Worm (Caenorhabditis elegans): Measurements from ENCODE around the gene H17B01.2.

H17B01.2 gene

DNA sequence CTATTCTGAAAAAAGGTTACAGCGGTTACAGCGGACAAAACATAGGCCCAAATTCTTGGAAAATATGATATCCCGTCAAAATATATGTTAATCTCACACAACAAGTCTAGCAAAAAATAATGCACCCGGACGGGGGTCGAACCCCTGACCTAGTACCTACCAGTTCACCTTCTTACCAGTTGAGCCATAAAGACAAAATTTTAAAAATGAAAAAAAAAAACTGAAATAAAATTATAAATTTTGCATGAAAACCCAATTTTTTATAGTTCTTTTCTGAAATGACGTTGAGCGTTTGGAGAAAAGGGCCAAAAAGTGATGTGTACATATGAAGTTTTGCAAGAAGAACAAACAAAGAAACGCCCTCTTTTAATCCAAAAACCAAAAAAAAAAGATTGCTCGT lies 12.1 kb downstream of the H17B01.2 start:
- TF ChIP-seq R02D3.7 (tag; optimal IDR thresholded peaks at IDR 0.05), result no peak
- TF ChIP-seq nhr-28 (tag; optimal IDR thresholded peaks at IDR 0.05), result no peak
- TF ChIP-seq fkh-2 (tag; optimal IDR thresholded peaks at IDR 0.05), result no peak
- no peak for TF ChIP-seq zag-1 (tag; optimal IDR thresholded peaks at IDR 0.05)
- no peak for TF ChIP-seq elt-2 (tag; optimal IDR thresholded peaks at IDR 0.05)
- TF ChIP-seq daf-12 (tag; optimal IDR thresholded peaks at IDR 0.05), result no peak
- no peak for TF ChIP-seq eor-1 (tag; optimal IDR thresholded peaks at IDR 0.05)
- no peak for TF ChIP-seq mdl-1 (tag; optimal IDR thresholded peaks at IDR 0.05)
- no peak for TF ChIP-seq ztf-4 (tag; optimal IDR thresholded peaks at IDR 0.05)
- no peak for TF ChIP-seq nhr-23 (tag; optimal IDR thresholded peaks at IDR 0.05)

DNA sequence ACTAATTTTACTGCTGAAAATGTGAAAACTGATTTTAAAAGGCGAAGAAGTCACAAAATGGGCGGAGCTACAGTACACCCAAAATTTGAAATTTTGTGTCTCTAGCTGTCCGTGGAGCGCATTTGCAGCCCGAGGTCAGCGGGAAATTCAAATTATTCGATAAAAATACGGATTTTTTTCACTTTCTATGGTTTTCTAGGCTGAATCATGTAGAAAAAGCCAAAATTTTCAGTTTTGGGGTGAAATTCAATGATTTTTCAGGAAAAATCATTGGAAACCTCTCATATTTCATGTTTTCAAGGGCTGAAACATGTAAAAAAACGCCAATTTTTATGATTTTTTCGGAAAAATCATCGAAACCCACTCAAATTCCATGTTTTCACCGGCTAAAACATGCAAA lies 20.4 kb downstream of the H17B01.2 start:
- TF ChIP-seq mml-1 (tag; optimal IDR thresholded peaks at IDR 0.05), result no peak
- no peak for TF ChIP-seq ZK546.5 (tag; optimal IDR thresholded peaks at IDR 0.05)
- no peak for TF ChIP-seq aly-2 (tag; optimal IDR thresholded peaks at IDR 0.05)
- no peak for TF ChIP-seq nhr-28 (tag; optimal IDR thresholded peaks at IDR 0.05)
- no peak for TF ChIP-seq nhr-77 (tag; optimal IDR thresholded peaks at IDR 0.05)
- no peak for TF ChIP-seq egl-27 (tag; optimal IDR thresholded peaks at IDR 0.05)
- no peak for TF ChIP-seq lin-15B (tag; optimal IDR thresholded peaks at IDR 0.05)
- no peak for TF ChIP-seq eor-1 (tag; optimal IDR thresholded peaks at IDR 0.05)
- no peak for TF ChIP-seq daf-12 (tag; optimal IDR thresholded peaks at IDR 0.05)
- TF ChIP-seq ceh-82 (tag; optimal IDR thresholded peaks at IDR 0.05), result no peak
- TF ChIP-seq zag-1 (tag; optimal IDR thresholded peaks at IDR 0.05), result no peak
- no peak for TF ChIP-seq fkh-10 (GFP tag; optimal IDR thresholded peaks at IDR 0.05)
- TF ChIP-seq nhr-12 (tag; optimal IDR thresholded peaks at IDR 0.05), result no peak
- TF ChIP-seq skn-1 (tag; optimal IDR thresholded peaks at IDR 0.05), result no peak
- no peak for TF ChIP-seq mdl-1 (tag; optimal IDR thresholded peaks at IDR 0.05)

- TF ChIP-seq pha-4 (tag; optimal IDR thresholded peaks at IDR 0.05), result peak; percentile 11
- no peak for TF ChIP-seq nhr-12 (tag; optimal IDR thresholded peaks at IDR 0.05)
Measured at ce11 chrII:1500286-1500840, 30.0 kb downstream of the H17B01.2 start, which contains the start of gene emc-1. TSS of gene emc-1 (minus strand) at chrII:1500330.

ce11 chrII:1500959-1501358 lies 30.6 kb downstream of the H17B01.2 start:
- no peak for TF ChIP-seq ztf-11 (tag; optimal IDR thresholded peaks at IDR 0.05)

DNA sequence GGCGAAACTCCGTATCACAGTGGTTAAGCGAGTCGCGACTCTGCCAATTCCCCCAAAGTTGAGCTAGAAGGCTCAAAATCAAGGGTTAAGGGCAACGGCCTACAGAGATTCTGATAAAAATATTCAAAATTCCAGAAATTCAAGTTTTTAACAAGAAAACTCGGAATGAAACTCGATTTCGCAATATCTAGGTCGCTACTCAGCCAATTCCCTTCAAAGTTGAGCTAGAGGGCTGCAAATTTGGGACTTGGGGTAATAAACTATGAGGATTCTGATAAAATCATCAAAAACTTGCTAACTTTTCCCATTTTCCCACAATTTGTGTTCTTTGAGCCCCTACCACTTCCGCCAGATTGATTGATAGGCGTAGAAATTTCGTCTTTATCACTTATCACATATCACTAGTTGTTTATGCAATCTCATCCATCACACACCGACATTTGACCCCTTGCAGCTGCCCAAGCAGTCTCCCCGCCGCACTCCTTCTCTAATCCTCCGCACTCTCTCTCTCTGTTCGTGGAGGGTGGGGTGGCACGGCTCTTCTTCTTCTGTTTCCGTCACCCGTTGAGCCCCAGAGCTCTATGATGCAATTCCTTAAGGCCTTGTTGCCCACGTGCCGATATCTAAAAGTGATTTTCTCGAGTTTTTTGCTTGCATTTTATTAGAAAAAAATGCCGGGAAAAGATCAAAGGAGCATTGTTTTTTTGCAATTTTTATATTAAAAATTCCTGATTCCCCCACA lies 31.4 kb downstream of the H17B01.2 start:
- TF ChIP-seq aly-2 (tag; optimal IDR thresholded peaks at IDR 0.05) (no peak), snpc-4 (tag; optimal IDR thresholded peaks at IDR 0.05) (no peak), ceh-9 (tag; optimal IDR thresholded peaks at IDR 0.05) (no peak), ama-1 (optimal IDR thresholded peaks at IDR 0.05) (no peak), egl-27 (tag; optimal IDR thresholded peaks at IDR 0.05) (no peak), nhr-43 (tag; optimal IDR thresholded peaks at IDR 0.05; ENCODE audit: poor library complexity, severe bottlenecking) (no peak), fkh-10 (GFP tag; optimal IDR thresholded peaks at IDR 0.05) (no peak), hmg-11 (tag; optimal IDR thresholded peaks at IDR 0.05) (peak; percentile 49), lin-15B (tag; optimal IDR thresholded peaks at IDR 0.05) (peak; percentile 1), nfya-1 (tag; optimal IDR thresholded peaks at IDR 0.05; ENCODE audit: insufficient read depth) (peak; percentile 59), unc-62 (GFP tag; optimal IDR thresholded peaks at IDR 0.05) (peak; percentile 38), ceh-82 (tag; optimal IDR thresholded peaks at IDR 0.05) (no peak), egl-5 (tag; optimal IDR thresholded peaks at IDR 0.05) (peak; percentile 51), daf-12 (tag; optimal IDR thresholded peaks at IDR 0.05) (no peak), nhr-25 (tag; optimal IDR thresholded peaks at IDR 0.05) (no peak), nhr-67 (tag; optimal IDR thresholded peaks at IDR 0.05) (no peak), R02D3.7 (tag; optimal IDR thresholded peaks at IDR 0.05) (no peak), ceh-16 (tag; optimal IDR thresholded peaks at IDR 0.05) (no peak), fkh-2 (tag; optimal IDR thresholded peaks at IDR 0.05) (no peak), elt-3 (tag; optimal IDR thresholded peaks at IDR 0.05) (no peak), eor-1 (tag; optimal IDR thresholded peaks at IDR 0.05) (no peak), unc-39 (tag; optimal IDR thresholded peaks at IDR 0.05) (no peak), pqm-1 (tag; optimal IDR thresholded peaks at IDR 0.05) (no peak), lin-39 (tag; optimal IDR thresholded peaks at IDR 0.05) (peak; percentile 90), mdl-1 (tag; optimal IDR thresholded peaks at IDR 0.05) (peak; percentile 65), nhr-23 (tag; optimal IDR thresholded peaks at IDR 0.05) (no peak), skn-1 (tag; optimal IDR thresholded peaks at IDR 0.05) (no peak), nhr-77 (tag; optimal IDR thresholded peaks at IDR 0.05) (no peak), jun-1 (tag; optimal IDR thresholded peaks at IDR 0.05) (no peak), fos-1 (tag; optimal IDR thresholded peaks at IDR 0.05) (no peak), elt-2 (tag; optimal IDR thresholded peaks at IDR 0.05) (no peak), elt-1 (tag; optimal IDR thresholded peaks at IDR 0.05) (no peak), nhr-76 (tag; optimal IDR thresholded peaks at IDR 0.05) (no peak), nhr-11 (tag; optimal IDR thresholded peaks at IDR 0.05) (no peak), ZK546.5 (tag; optimal IDR thresholded peaks at IDR 0.05) (no peak)

Data from whole organism, L3 larva.